Worm (Caenorhabditis elegans) whole organism, late embryonic: Measurements from ENCODE around the gene F01D5.10.

Experiments used
- K09A11.1 ChIP-seq: sonication (generic microtip); optimal IDR thresholded peaks from 2 replicates; lab custom pipeline; 2017; ENCODE audit warnings: antibody characterized with exemption, mild to moderate bottlenecking, missing genetic modification characterization, missing compliant biosample characterization; ENCODE audit not compliant: insufficient read depth
- ceh-30 ChIP-seq: fragments of 150-350 bp; optimal IDR thresholded peaks from 2 replicates; lab custom pipeline; 2014; ENCODE audit warnings: missing biosample characterization, missing genetic modification characterization
- hlh-30 ChIP-seq: sonication (generic microtip); optimal IDR thresholded peaks from 2 replicates; lab custom pipeline; 2017; ENCODE audit warnings: antibody characterized with exemption, missing genetic modification characterization, missing compliant biosample characterization; ENCODE audit not compliant: insufficient read depth
- nhr-11 ChIP-seq: fragments of 150-350 bp; optimal IDR thresholded peaks from 2 replicates; lab custom pipeline; 2014; ENCODE audit warnings: missing biosample characterization, missing genetic modification characterization
- npax-4 ChIP-seq: sonication (generic microtip); optimal IDR thresholded peaks from 2 replicates; lab custom pipeline; 2016; ENCODE audit warnings: missing genetic modification characterization, missing compliant biosample characterization
- pag-3 ChIP-seq: sonication (generic microtip); optimal IDR thresholded peaks from 2 replicates; lab custom pipeline; 2016; ENCODE audit warnings: missing compliant biosample characterization, missing genetic modification characterization, borderline replicate concordance
- syd-9 ChIP-seq: sonication (generic microtip); optimal IDR thresholded peaks from 2 replicates; lab custom pipeline; 2016; ENCODE audit warnings: mild to moderate bottlenecking, missing genetic modification characterization, moderate library complexity, missing compliant biosample characterization
- tbx-2 ChIP-seq: sonication (generic microtip); optimal IDR thresholded peaks from 2 replicates; lab custom pipeline; 2016; ENCODE audit warnings: missing genetic modification characterization, missing compliant biosample characterization
- unc-86 ChIP-seq: sonication (generic microtip); optimal IDR thresholded peaks from 2 replicates; lab custom pipeline; 2016; ENCODE audit warnings: missing genetic modification characterization, missing compliant biosample characterization

- TF ChIP-seq tbx-2 = no peak
- TF ChIP-seq syd-9 (tag; lab: Kevin White, UChicago) = no peak
- TF ChIP-seq unc-86 (tag; lab: Kevin White, UChicago) = no peak
- no peak for TF ChIP-seq hlh-30 (tag; lab: Kevin White, UChicago)
- no peak for TF ChIP-seq K09A11.1 (tag; lab: Kevin White, UChicago)
- TF ChIP-seq pag-3 = no peak
- no peak for TF ChIP-seq ceh-30 (tag; lab: Kevin White, UChicago)
- no peak for TF ChIP-seq npax-4 (tag; lab: Kevin White, UChicago)
- TF ChIP-seq nhr-11 (tag; lab: Kevin White, UChicago) = no peak
Measured at ce11 chrII:14053141-14053540, 32.0 kb upstream of the F01D5.10 start.
